Worm (Caenorhabditis elegans): ENCODE data around the gene K02D10.3.

Gene K02D10.3

DNA sequence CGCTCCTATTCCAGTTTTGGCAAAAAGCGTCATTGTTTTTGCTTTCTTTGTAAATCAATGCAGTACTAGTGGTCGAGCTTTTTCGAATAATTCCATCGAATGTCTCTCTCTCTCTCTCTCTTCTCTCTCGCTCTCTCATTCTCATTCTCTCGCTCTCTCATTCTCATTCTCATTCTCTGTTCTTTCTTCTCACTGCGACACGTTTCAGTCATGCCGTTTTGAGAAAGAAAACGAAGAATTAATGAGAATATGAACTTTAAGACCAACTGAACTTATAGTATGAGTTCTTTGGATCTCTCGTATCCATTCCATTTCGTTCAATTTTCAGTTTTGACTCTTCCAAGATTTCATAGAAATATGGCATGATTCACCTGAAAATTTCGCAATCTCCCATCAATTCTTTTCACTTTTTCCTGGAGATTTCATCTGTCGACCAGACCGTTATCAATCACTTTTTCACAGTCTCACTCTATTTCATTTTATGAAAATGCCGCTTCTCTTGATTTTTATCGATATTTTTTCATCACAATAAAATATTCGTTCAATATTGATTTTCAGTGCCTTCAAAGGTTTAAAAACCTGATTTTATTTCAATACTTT lies 777 bp upstream of the K02D10.3 start:
- TF ChIP-seq snu-23 (GFP tag; optimal IDR thresholded peaks at IDR 0.05) (no peak), egl-27 (tag; optimal IDR thresholded peaks at IDR 0.05) (no peak), tbx-2 (tag; optimal IDR thresholded peaks at IDR 0.05) (no peak), unc-130 (tag; optimal IDR thresholded peaks at IDR 0.05) (no peak), efl-1 (optimal IDR thresholded peaks at IDR 0.05) (peak in 1 of 2 experiments; percentile 8), efl-1 (GFP tag; optimal IDR thresholded peaks at IDR 0.05 in 1 of 2) (no peak), blmp-1 (tag; optimal IDR thresholded peaks at IDR 0.05) (peak; percentile 84), nhr-85 (tag) (no peak), nhr-71 (tag; optimal IDR thresholded peaks at IDR 0.05) (peak; percentile 29), hlh-4 (tag; optimal IDR thresholded peaks at IDR 0.05) (no peak), pag-3 (tag; optimal IDR thresholded peaks at IDR 0.05; ENCODE audit: borderline replicate concordance, insufficient read depth) (no peak), fos-1 (tag; optimal IDR thresholded peaks at IDR 0.05) (no peak), pqm-1 (tag; optimal IDR thresholded peaks at IDR 0.05) (no peak), sup-37 (GFP tag; optimal IDR thresholded peaks at IDR 0.05) (no peak), ztf-4 (tag; optimal IDR thresholded peaks at IDR 0.05) (no peak), swsn-7 (tag; optimal IDR thresholded peaks at IDR 0.05) (no peak), ama-1 (optimal IDR thresholded peaks at IDR 0.05) (no peak), egl-13 (tag; optimal IDR thresholded peaks at IDR 0.05) (no peak), fkh-8 (tag; optimal IDR thresholded peaks at IDR 0.05) (peak; percentile 58), lsy-2 (tag; optimal IDR thresholded peaks at IDR 0.05) (no peak), skn-1 (tag; optimal IDR thresholded peaks at IDR 0.05) (no peak), nhr-84 (tag; optimal IDR thresholded peaks at IDR 0.05) (no peak), lin-14 (GFP tag; optimal IDR thresholded peaks at IDR 0.05) (peak; percentile 55), zip-4 (GFP tag; optimal IDR thresholded peaks at IDR 0.05) (peak; percentile 30), efl-3 (GFP tag; optimal IDR thresholded peaks at IDR 0.05) (no peak), mdl-1 (tag; optimal IDR thresholded peaks at IDR 0.05) (no peak), ets-5 (GFP tag; IDR thresholded peaks at IDR 0.05) (no peak), mab-9 (GFP tag; IDR thresholded peaks at IDR 0.05) (no peak), ceh-8 (GFP tag; optimal IDR thresholded peaks at IDR 0.05) (no peak), C16A3.4 (tag; optimal IDR thresholded peaks at IDR 0.05) (no peak), fkh-4 (tag; optimal IDR thresholded peaks at IDR 0.05; ENCODE audit: borderline replicate concordance) (no peak), unc-30 (tag; optimal IDR thresholded peaks at IDR 0.05) (no peak), ceh-90 (tag; optimal IDR thresholded peaks at IDR 0.05) (no peak), lin-15B (tag; optimal IDR thresholded peaks at IDR 0.05) (no peak), pax-3 (tag; optimal IDR thresholded peaks at IDR 0.05) (peak; percentile 2), elt-2 (tag; optimal IDR thresholded peaks at IDR 0.05) (no peak), jun-1 (tag; optimal IDR thresholded peaks at IDR 0.05) (no peak), hpl-2 (GFP tag; optimal IDR thresholded peaks at IDR 0.05) (no peak), nhr-12 (tag; optimal IDR thresholded peaks at IDR 0.05) (no peak), dsc-1 (tag; optimal IDR thresholded peaks at IDR 0.05) (peak; percentile 5), lin-35 (GFP tag; optimal IDR thresholded peaks at IDR 0.05) (peak in 1 of 2 experiments; percentile 2), unc-98 (GFP tag; IDR thresholded peaks at IDR 0.05) (no peak)

ce11 chrIII:8771162-8771561 lies 589 bp downstream of the K02D10.3 start, which contains the start of gene K02D10.2:
Gene K02D10.2, minus strand, starts transcription at chrIII:8771262.
- TF ChIP-seq nhr-77 (tag; optimal IDR thresholded peaks at IDR 0.05), result no peak
- no peak for TF ChIP-seq ces-1 (GFP tag; optimal IDR thresholded peaks at IDR 0.05)
- no peak for TF ChIP-seq unc-30 (tag; optimal IDR thresholded peaks at IDR 0.05)
- TF ChIP-seq dpl-1 (GFP tag; optimal IDR thresholded peaks at IDR 0.05), result no peak
- no peak for TF ChIP-seq ceh-63 (GFP tag; optimal IDR thresholded peaks at IDR 0.05)
- TF ChIP-seq hpl-2 (GFP tag; optimal IDR thresholded peaks at IDR 0.05), result no peak
- TF ChIP-seq snu-23 (GFP tag; optimal IDR thresholded peaks at IDR 0.05), result no peak
